Fruit fly (Drosophila melanogaster) whole organism, embryonic: ENCODE results near the gene CG10185.

Experiments used
- CG1024 ChIP-seq: fragments of 200-800 bp; sonication (Bioruptor generic); IDR thresholded peaks from 2 replicates; pipeline ENCODE4 v1.3.6; 2022; ENCODE audit warnings: missing biosample characterization, missing genetic modification characterization
- CG10267 ChIP-seq: fragments of 200-800 bp; sonication (Bioruptor generic); optimal IDR thresholded peaks from 2 replicates; lab custom pipeline; 2018; ENCODE audit warnings: missing biosample characterization, mild to moderate bottlenecking, missing genetic modification characterization, moderate library complexity
- CG10979 ChIP-seq: fragments of 200-800 bp; sonication (Bioruptor generic); optimal IDR thresholded peaks from 2 replicates; lab custom pipeline; 2018; ENCODE audit warnings: missing biosample characterization, mild to moderate bottlenecking, missing genetic modification characterization, moderate library complexity
- CG14710 ChIP-seq: fragments of 200-800 bp; sonication (Bioruptor generic); optimal IDR thresholded peaks from 3 replicates; lab custom pipeline; 2019; ENCODE audit warnings: missing biosample characterization, mild to moderate bottlenecking, missing genetic modification characterization, moderate library complexity
- CG15514 ChIP-seq: fragments of 200-800 bp; sonication (Bioruptor generic); optimal IDR thresholded peaks from 3 replicates; lab custom pipeline; 2017; ENCODE audit warnings: missing biosample characterization, missing genetic modification characterization, mild to moderate bottlenecking, moderate library complexity, missing genetic modification reagents
- CG15696 ChIP-seq: fragments of 200-800 bp; sonication (Bioruptor generic); optimal IDR thresholded peaks from 2 replicates; lab custom pipeline; 2019; ENCODE audit warnings: missing biosample characterization, mild to moderate bottlenecking, missing genetic modification characterization, moderate library complexity
- CG17612 ChIP-seq: fragments of 200-800 bp; sonication (Bioruptor generic); IDR thresholded peaks from 2 replicates; pipeline ENCODE4 v1.3.6; 2022; ENCODE audit warnings: missing biosample characterization, missing genetic modification characterization
- CG17802 ChIP-seq: fragments of 200-800 bp; sonication (Bioruptor generic); optimal IDR thresholded peaks from 2 replicates; lab custom pipeline; 2018; ENCODE audit warnings: missing biosample characterization, mild to moderate bottlenecking, missing genetic modification characterization, moderate library complexity
- CG17829 ChIP-seq: fragments of 200-800 bp; optimal IDR thresholded peaks from 2 replicates; lab custom pipeline; 2019; ENCODE audit warnings: missing biosample characterization, mild to moderate bottlenecking, missing genetic modification characterization, moderate library complexity
- CG18262 ChIP-seq: fragments of 200-800 bp; optimal IDR thresholded peaks from 3 replicates; lab custom pipeline; 2019; ENCODE audit warnings: missing biosample characterization, mild to moderate bottlenecking, missing genetic modification characterization, moderate library complexity
- CG2712 ChIP-seq: fragments of 200-800 bp; optimal IDR thresholded peaks from 3 replicates; lab custom pipeline; 2019; ENCODE audit warnings: missing biosample characterization, mild to moderate bottlenecking, missing genetic modification characterization, moderate library complexity
- CG4404 ChIP-seq: fragments of 200-800 bp; sonication (Bioruptor generic); IDR thresholded peaks from 2 replicates; pipeline ENCODE4 v1.3.6; 2022; ENCODE audit warnings: missing biosample characterization, missing genetic modification characterization
- CG5180 ChIP-seq: fragments of 200-800 bp; sonication (Bioruptor generic); optimal IDR thresholded peaks from 3 replicates; lab custom pipeline; 2017; ENCODE audit warnings: missing biosample characterization, missing genetic modification characterization, mild to moderate bottlenecking, moderate library complexity, missing genetic modification reagents
- CG6272 ChIP-seq: fragments of 200-800 bp; sonication (Bioruptor generic); IDR thresholded peaks from 2 replicates; pipeline ENCODE4 v1.3.6; 2022; ENCODE audit warnings: missing biosample characterization, missing genetic modification characterization
- CG8089 ChIP-seq: fragments of 200-800 bp; sonication (Bioruptor generic); optimal IDR thresholded peaks from 3 replicates; lab custom pipeline; 2016; ENCODE audit warnings: missing biosample characterization, missing genetic modification characterization
- CG8281 ChIP-seq: fragments of 200-800 bp; sonication (Bioruptor generic); optimal IDR thresholded peaks from 2 replicates; lab custom pipeline; 2018; ENCODE audit warnings: missing biosample characterization, mild to moderate bottlenecking, missing genetic modification characterization, moderate library complexity
- CG8924 ChIP-seq: fragments of 200-800 bp; optimal IDR thresholded peaks from 3 replicates; lab custom pipeline; 2019; ENCODE audit warnings: missing biosample characterization, mild to moderate bottlenecking, missing genetic modification characterization, moderate library complexity
- CG9727 ChIP-seq: fragments of 200-800 bp; sonication (Bioruptor generic); optimal IDR thresholded peaks from 3 replicates; lab custom pipeline; 2017; ENCODE audit warnings: missing biosample characterization, mild to moderate bottlenecking, missing genetic modification characterization
- E2f2 ChIP-seq: fragments of 200-800 bp; sonication (Bioruptor generic); IDR thresholded peaks from 2 replicates; pipeline ENCODE4 v1.3.6; 2022; ENCODE audit warnings: missing biosample characterization, missing genetic modification characterization
- Ets65A ChIP-seq: fragments of 200-800 bp; sonication (Bioruptor generic); peaks from one replicate; lab custom pipeline; 2016; ENCODE audit warnings: missing biosample characterization, missing genetic modification characterization
- Fer1 ChIP-seq: fragments of 200-800 bp; sonication (Bioruptor generic); optimal IDR thresholded peaks from 2 replicates; lab custom pipeline; 2017; ENCODE audit warnings: missing biosample characterization, mild to moderate bottlenecking, missing genetic modification characterization
- Kr ChIP-seq: fragments of 200-800 bp; sonication (Bioruptor generic); optimal IDR thresholded peaks from 2 replicates; lab custom pipeline; 2017; ENCODE audit warnings: missing biosample characterization, mild to moderate bottlenecking, missing genetic modification characterization
- Med ChIP-seq: fragments of 200-800 bp; sonication (Bioruptor generic); peaks from one replicate; lab custom pipeline; 2016; ENCODE audit warnings: missing biosample characterization, missing genetic modification characterization, mild to moderate bottlenecking, inconsistent platforms, moderate library complexity
- Oli ChIP-seq: fragments of 200-800 bp; sonication (Bioruptor generic); optimal IDR thresholded peaks from 2 replicates; lab custom pipeline; 2018; ENCODE audit warnings: missing biosample characterization, mild to moderate bottlenecking, missing genetic modification characterization, moderate library complexity
- Pdp1 ChIP-seq, 2 experiments: fragments of 200-800 bp; sonication (Bioruptor generic); optimal IDR thresholded peaks; 3 replicates each; lab custom pipeline; 2016; ENCODE audit warnings: missing biosample characterization in 2 of 2, missing genetic modification characterization in 2 of 2, mild to moderate bottlenecking in 1 of 2, moderate library complexity in 1 of 2
- Rx ChIP-seq: fragments of 200-800 bp; sonication (Bioruptor generic); IDR thresholded peaks from 2 replicates; pipeline ENCODE4 v1.3.6; 2022; ENCODE audit warnings: missing biosample characterization, missing genetic modification characterization
- Spps ChIP-seq: fragments of 200-800 bp; sonication (Bioruptor generic); optimal IDR thresholded peaks from 2 replicates; lab custom pipeline; 2018; ENCODE audit warnings: missing biosample characterization, mild to moderate bottlenecking, missing genetic modification characterization
- Ssrp ChIP-seq: fragments of 200-800 bp; sonication (Bioruptor generic); optimal IDR thresholded peaks from 2 replicates; lab custom pipeline; 2018; ENCODE audit warnings: missing biosample characterization, mild to moderate bottlenecking, missing genetic modification characterization, moderate library complexity
- Xrp1 ChIP-seq: fragments of 200-800 bp; sonication (Bioruptor generic); IDR thresholded peaks from 2 replicates; pipeline ENCODE4 v1.3.6; 2022; ENCODE audit warnings: missing biosample characterization, missing genetic modification characterization
- cas ChIP-seq: fragments of 200-800 bp; sonication (Bioruptor generic); IDR thresholded peaks from 2 replicates; pipeline ENCODE4 v1.3.6; 2022; ENCODE audit warnings: missing biosample characterization, missing genetic modification characterization
- dati ChIP-seq: fragments of 200-800 bp; sonication (Bioruptor generic); IDR thresholded peaks from 2 replicates; pipeline ENCODE4 v1.3.6; 2022; ENCODE audit warnings: missing biosample characterization, missing genetic modification characterization
- dm ChIP-seq: fragments of 200-800 bp; sonication (Bioruptor generic); optimal IDR thresholded peaks from 3 replicates; lab custom pipeline; 2016; ENCODE audit warnings: missing biosample characterization, missing genetic modification characterization
- dmrt11E ChIP-seq: fragments of 200-800 bp; sonication (Bioruptor generic); optimal IDR thresholded peaks from 3 replicates; lab custom pipeline; 2018; ENCODE audit warnings: missing biosample characterization, mild to moderate bottlenecking, missing genetic modification characterization, moderate library complexity
- dpn ChIP-seq, 2 experiments: fragments of 200-800 bp; sonication (Bioruptor generic); optimal IDR thresholded peaks; 3 replicates each; lab custom pipeline; 2016; ENCODE audit warnings: missing biosample characterization in 2 of 2, missing genetic modification characterization in 2 of 2
- fd102C ChIP-seq: fragments of 200-800 bp; sonication (Bioruptor generic); optimal IDR thresholded peaks from 2 replicates; lab custom pipeline; 2018; ENCODE audit warnings: missing biosample characterization, mild to moderate bottlenecking, missing genetic modification characterization, moderate library complexity
- gem ChIP-seq: fragments of 200-800 bp; sonication (Bioruptor generic); optimal IDR thresholded peaks from 2 replicates; lab custom pipeline; 2019; ENCODE audit warnings: missing biosample characterization, mild to moderate bottlenecking, missing genetic modification characterization, moderate library complexity
- kay ChIP-seq: fragments of 200-800 bp; sonication (Bioruptor generic); optimal IDR thresholded peaks from 2 replicates; lab custom pipeline; 2016; ENCODE audit warnings: missing biosample characterization, missing genetic modification characterization
- lola ChIP-seq, 3 experiments: fragments of >200 bp in 2 of 3; fragments of 200-800 bp in 1 of 3; sonication (Bioruptor generic) in 1 of 3; optimal IDR thresholded peaks; 2 replicates each; lab custom pipeline; 2017 to 2019; ENCODE audit warnings: missing biosample characterization in 3 of 3, missing genetic modification characterization in 3 of 3, mild to moderate bottlenecking in 1 of 3, moderate library complexity in 1 of 3
- oc ChIP-seq: fragments of 200-800 bp; sonication (Bioruptor generic); optimal IDR thresholded peaks from 2 replicates; lab custom pipeline; 2018; ENCODE audit warnings: missing biosample characterization, mild to moderate bottlenecking, missing genetic modification characterization, moderate library complexity
- prd ChIP-seq, 3 experiments: fragments of >200 bp in 2 of 3; fragments of 200-800 bp in 1 of 3; sonication (Bioruptor generic) in 1 of 3; optimal IDR thresholded peaks in 2 of 3; IDR thresholded peaks in 1 of 3; 2 replicates in 2 of 3; 3 replicates in 1 of 3; pipeline versions ENCODE4 v1.3.6 to Lab custom; 2017 to 2022; ENCODE audit warnings: missing biosample characterization in 1 of 3, missing genetic modification characterization in 1 of 3
- pum ChIP-seq: fragments of 200-800 bp; sonication (Bioruptor generic); optimal IDR thresholded peaks from 2 replicates; lab custom pipeline; 2016; ENCODE audit warnings: missing biosample characterization, missing genetic modification characterization
- sc ChIP-seq, 3 experiments: fragments of >200 bp in 2 of 3; fragments of 200-800 bp in 1 of 3; sonication (Bioruptor generic) in 1 of 3; optimal IDR thresholded peaks; 2 replicates in 2 of 3; 3 replicates in 1 of 3; lab custom pipeline; 2017; ENCODE audit warnings: mild to moderate bottlenecking in 1 of 3, missing biosample characterization in 1 of 3, missing genetic modification characterization in 1 of 3, missing genetic modification reagents in 1 of 3
- sens ChIP-seq: fragments of 200-800 bp; sonication (Bioruptor generic); peaks from one replicate; lab custom pipeline; 2016; ENCODE audit warnings: missing biosample characterization, missing genetic modification characterization
- trem ChIP-seq: fragments of 200-800 bp; optimal IDR thresholded peaks from 3 replicates; lab custom pipeline; 2019; ENCODE audit warnings: missing biosample characterization, mild to moderate bottlenecking, missing genetic modification characterization, moderate library complexity
- unc-4 ChIP-seq: fragments of 200-800 bp; sonication (Bioruptor generic); IDR thresholded peaks from 2 replicates; pipeline ENCODE4 v1.3.6; 2022; ENCODE audit warnings: missing biosample characterization, missing genetic modification characterization; ENCODE audit not compliant: partially characterized antibody
- yki ChIP-seq: fragments of >200 bp; optimal IDR thresholded peaks from 3 replicates; lab custom pipeline; 2018
- zen ChIP-seq: fragments of 200-800 bp; sonication (Bioruptor generic); optimal IDR thresholded peaks from 3 replicates; lab custom pipeline; 2018; ENCODE audit warnings: missing biosample characterization, mild to moderate bottlenecking, missing genetic modification characterization, moderate library complexity
- zf30C ChIP-seq: fragments of 200-800 bp; sonication (Bioruptor generic); optimal IDR thresholded peaks from 3 replicates; lab custom pipeline; 2018; ENCODE audit warnings: missing biosample characterization, mild to moderate bottlenecking, missing genetic modification characterization

Gene CG10185

dm6 chr3R:16034186-16034585 lies 33.2 kb downstream of the CG10185 start (continued):
- TF ChIP-seq CG1024 (GFP tag; lab: Robert Waterston, UW) (no peak), E2f2 (GFP tag; lab: Robert Waterston, UW) (no peak), sc (optimal IDR thresholded peaks at IDR 0.05; lab: Kevin White, UChicago) (no peak), sc (GFP tag; optimal IDR thresholded peaks at IDR 0.05; lab: Kevin White, UChicago) (no peak), Ssrp (no peak), Rx (GFP tag; lab: Robert Waterston, UW) (no peak)

DNA sequence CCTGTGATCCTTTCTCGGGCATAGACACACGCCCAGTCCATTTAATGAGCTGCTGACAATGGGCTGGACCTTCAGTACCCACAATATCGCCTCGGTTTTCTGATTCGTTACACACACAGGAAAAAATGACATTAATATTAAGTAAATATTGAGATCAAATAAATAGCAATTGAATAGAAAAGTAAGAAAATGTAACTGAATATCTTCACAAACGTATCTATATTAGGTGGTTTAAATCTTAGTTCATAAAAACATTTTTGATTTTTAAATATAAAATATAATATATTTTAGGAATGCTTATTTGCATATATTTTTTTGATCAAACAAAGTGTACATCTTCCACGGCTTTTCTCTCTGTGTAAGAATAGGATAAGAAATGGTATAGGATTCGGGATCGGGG lies 33.7 kb downstream of the CG10185 start:
- no peak for TF ChIP-seq CG8089
- no peak for TF ChIP-seq unc-4 (GFP tag; lab: Robert Waterston, UW)
- peak; percentile 74 for TF ChIP-seq CG15696
- TF ChIP-seq CG18262 (tag; lab: Kevin White, UChicago), result peak; percentile 43
- no peak for TF ChIP-seq cas (GFP tag; lab: Robert Waterston, UW)
- peak; percentile 55 for TF ChIP-seq CG2712 (tag; lab: Kevin White, UChicago)
- peak in 1 of 3 experiments; percentile 45 for TF ChIP-seq lola (GFP tag; optimal IDR thresholded peaks at IDR 0.05; lab: Kevin White, UChicago)
- peak; percentile 32 for TF ChIP-seq sens (GFP tag; lab: Kevin White, UChicago)
- peak; percentile 26 for TF ChIP-seq CG14710 (tag; lab: Kevin White, UChicago)
- peak; percentile 60 for TF ChIP-seq dmrt11E (tag; lab: Kevin White, UChicago)
- TF ChIP-seq prd (optimal IDR thresholded peaks at IDR 0.05; lab: Kevin White, UChicago), result no peak
- TF ChIP-seq prd (GFP tag; IDR thresholded peaks at IDR 0.05; lab: Robert Waterston, UW), result peak; percentile 41; the same call in 2 of the 3 replicates
- TF ChIP-seq CG17829 (tag; lab: Kevin White, UChicago), result peak; percentile 43
- no peak for TF ChIP-seq Kr
- TF ChIP-seq fd102C (GFP tag; lab: Kevin White, UChicago), result peak; percentile 54
- TF ChIP-seq Oli (tag; lab: Kevin White, UChicago), result no peak
- TF ChIP-seq CG8924 (tag; lab: Kevin White, UChicago), result peak; percentile 29
- TF ChIP-seq CG9727 (GFP tag; lab: Kevin White, UChicago), result peak; percentile 52
- peak; percentile 33 for TF ChIP-seq CG10267 (tag; lab: Kevin White, UChicago)
- peak; percentile 25; the same call in 1 of the 2 replicates for TF ChIP-seq Xrp1
- TF ChIP-seq CG4404 (GFP tag; lab: Robert Waterston, UW), result peak; percentile 42
- TF ChIP-seq dpn (GFP tag; optimal IDR thresholded peaks at IDR 0.05; lab: Kevin White, UChicago), result no peak
- TF ChIP-seq CG10979 (tag; lab: Kevin White, UChicago), result peak; percentile 42
- TF ChIP-seq zen (tag; lab: Kevin White, UChicago), result peak; percentile 61
- peak; percentile 86 for TF ChIP-seq zf30C
- peak; percentile 33 for TF ChIP-seq gem (tag; lab: Kevin White, UChicago)
- TF ChIP-seq CG5180, result no peak

DNA sequence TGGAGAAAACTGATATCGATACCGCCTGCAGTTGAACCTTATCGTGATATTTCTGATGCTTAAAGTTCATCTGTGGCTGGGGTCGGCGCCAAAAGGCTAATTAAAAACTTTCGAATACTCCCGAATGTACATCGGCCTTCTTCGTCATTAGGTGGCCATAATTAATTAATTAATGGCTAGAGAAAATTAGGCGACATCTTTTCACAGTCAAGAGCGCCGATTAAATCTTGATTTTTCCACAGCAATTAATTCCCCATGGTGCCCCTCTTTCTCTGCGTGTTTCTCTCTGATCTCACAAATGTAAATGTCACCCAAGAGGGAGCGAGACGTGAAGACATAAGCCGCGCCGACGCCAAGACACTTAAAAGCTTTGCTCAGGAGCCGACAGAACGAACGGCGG lies 36.9 kb downstream of the CG10185 start:
- no peak for TF ChIP-seq Fer1 (GFP tag; lab: Kevin White, UChicago)
- peak; percentile 51 for TF ChIP-seq sens (GFP tag; lab: Kevin White, UChicago)
- TF ChIP-seq Spps (tag; lab: Kevin White, UChicago), result no peak
- no peak for TF ChIP-seq CG17612 (GFP tag; lab: Robert Waterston, UW)
- no peak for TF ChIP-seq CG15514 (GFP tag; lab: Kevin White, UChicago)
- TF ChIP-seq oc (tag; lab: Kevin White, UChicago), result no peak
- no peak for TF ChIP-seq CG8281 (tag; lab: Kevin White, UChicago)
- TF ChIP-seq trem (tag; lab: Kevin White, UChicago), result no peak
- TF ChIP-seq CG17802, result no peak
- no peak for TF ChIP-seq CG6272 (GFP tag; lab: Robert Waterston, UW)
- no peak for TF ChIP-seq pum (GFP tag; lab: Kevin White, UChicago)
- TF ChIP-seq Ets65A (GFP tag; lab: Kevin White, UChicago), result no peak
- no peak for TF ChIP-seq dati (GFP tag; lab: Robert Waterston, UW)
- TF ChIP-seq dm (GFP tag; lab: Kevin White, UChicago), result no peak
- TF ChIP-seq yki (lab: Kevin White, UChicago), result no peak
- no peak for TF ChIP-seq CG8924 (tag; lab: Kevin White, UChicago)
- TF ChIP-seq Pdp1 (GFP tag; optimal IDR thresholded peaks at IDR 0.05; lab: Kevin White, UChicago), result no peak
- no peak for TF ChIP-seq kay (GFP tag; lab: Kevin White, UChicago)
- TF ChIP-seq Med, result peak; percentile 7
